Worm (Caenorhabditis elegans) whole organism, late embryonic: ENCODE measurements around the gene B0222.1.
A peak's percentile ranks its signal among the peaks of the same experiment; 100 is the strongest.

Experiments
- C08G9.2 ChIP-seq: sonication (generic microtip); optimal IDR thresholded peaks from 2 replicates; lab custom pipeline; 2016; ENCODE audit warnings: mild to moderate bottlenecking, missing genetic modification characterization, moderate library complexity, missing compliant biosample characterization
- C38D4.7 ChIP-seq: fragments of 200-800 bp; sonication (Bioruptor generic); optimal IDR thresholded peaks from 2 replicates; lab custom pipeline; 2018; ENCODE audit warnings: mild to moderate bottlenecking, missing genetic modification characterization, moderate library complexity, missing compliant biosample characterization
- F13H6.1 ChIP-seq: sonication (generic microtip); optimal IDR thresholded peaks from 2 replicates; lab custom pipeline; 2016; ENCODE audit warnings: missing genetic modification characterization, missing compliant biosample characterization
- K02D7.2 ChIP-seq: sonication (generic microtip); optimal IDR thresholded peaks from 2 replicates; lab custom pipeline; 2017; ENCODE audit warnings: mild to moderate bottlenecking, missing genetic modification characterization, missing compliant biosample characterization
- K09A11.1 ChIP-seq: sonication (generic microtip); optimal IDR thresholded peaks from 2 replicates; lab custom pipeline; 2017; ENCODE audit warnings: antibody characterized with exemption, mild to moderate bottlenecking, missing genetic modification characterization, missing compliant biosample characterization; ENCODE audit not compliant: insufficient read depth
- T23F11.4 ChIP-seq: fragments of 200-800 bp; sonication (Bioruptor generic); optimal IDR thresholded peaks from 2 replicates; lab custom pipeline; 2018; ENCODE audit warnings: mild to moderate bottlenecking, missing genetic modification characterization, missing compliant biosample characterization
- Y22D7AL.16 ChIP-seq: sonication (generic microtip); optimal IDR thresholded peaks from 2 replicates; lab custom pipeline; 2016; ENCODE audit warnings: missing genetic modification characterization, missing compliant biosample characterization
- ahr-1 ChIP-seq: sonication (generic microtip); optimal IDR thresholded peaks from 2 replicates; lab custom pipeline; 2016; ENCODE audit warnings: missing genetic modification characterization, missing compliant biosample characterization
- ceh-18 ChIP-seq: sonication (generic microtip); optimal IDR thresholded peaks from 2 replicates; lab custom pipeline; 2016; ENCODE audit warnings: missing genetic modification characterization, missing compliant biosample characterization
- ceh-19 ChIP-seq: fragments of 200-800 bp; sonication (Bioruptor generic); optimal IDR thresholded peaks from 2 replicates; lab custom pipeline; 2018; ENCODE audit warnings: mild to moderate bottlenecking, missing genetic modification characterization, missing compliant biosample characterization
- ceh-2 ChIP-seq: sonication (generic microtip); optimal IDR thresholded peaks from 2 replicates; lab custom pipeline; 2016; ENCODE audit warnings: missing genotype, missing genetic modification characterization, missing compliant biosample characterization
- ceh-22 ChIP-seq: sonication (generic microtip); optimal IDR thresholded peaks from 2 replicates; lab custom pipeline; 2017; ENCODE audit warnings: missing biosample characterization, missing genetic modification characterization
- ceh-30 ChIP-seq: fragments of 150-350 bp; optimal IDR thresholded peaks from 2 replicates; lab custom pipeline; 2014; ENCODE audit warnings: missing biosample characterization, missing genetic modification characterization
- ceh-34 ChIP-seq: sonication (generic microtip); optimal IDR thresholded peaks from 2 replicates; lab custom pipeline; 2016; ENCODE audit warnings: mild to moderate bottlenecking, missing genetic modification characterization, missing compliant biosample characterization
- ceh-45 ChIP-seq: fragments of 200-800 bp; sonication (Bioruptor generic); IDR thresholded peaks from 2 replicates; pipeline ENCODE4 v1.3.6; 2022; ENCODE audit warnings: missing genetic modification reagents, missing genetic modification characterization, missing compliant biosample characterization
- ceh-48 ChIP-seq: sonication (generic microtip); optimal IDR thresholded peaks from 2 replicates; lab custom pipeline; 2016; ENCODE audit warnings: missing genetic modification characterization, inconsistent platforms, missing compliant biosample characterization
- ceh-9 ChIP-seq: sonication (generic microtip); optimal IDR thresholded peaks from 2 replicates; lab custom pipeline; 2016; ENCODE audit warnings: mild to moderate bottlenecking, missing genetic modification characterization, inconsistent platforms, missing compliant biosample characterization
- dve-1 ChIP-seq: sonication (generic microtip); optimal IDR thresholded peaks from 2 replicates; lab custom pipeline; 2017; ENCODE audit warnings: antibody characterized with exemption, mild to moderate bottlenecking, missing genetic modification characterization, missing compliant biosample characterization
- elt-2 ChIP-seq: sonication (generic microtip); optimal IDR thresholded peaks from 2 replicates; lab custom pipeline; 2016; ENCODE audit warnings: missing genetic modification reagents, missing genetic modification characterization, missing compliant biosample characterization
- fax-1 ChIP-seq: sonication (generic microtip); optimal IDR thresholded peaks from 2 replicates; lab custom pipeline; 2016; ENCODE audit warnings: missing genotype, missing genetic modification characterization, missing compliant biosample characterization
- fkh-6 ChIP-seq: sonication (generic microtip); optimal IDR thresholded peaks from 2 replicates; lab custom pipeline; 2016; ENCODE audit warnings: missing genetic modification characterization, missing compliant biosample characterization
- gmeb-2 ChIP-seq: sonication (generic microtip); optimal IDR thresholded peaks from 2 replicates; lab custom pipeline; 2016; ENCODE audit warnings: missing genetic modification characterization, inconsistent platforms, missing compliant biosample characterization
- hlh-13 ChIP-seq: fragments of 200-800 bp; sonication (Bioruptor generic); optimal IDR thresholded peaks from 2 replicates; lab custom pipeline; 2018; ENCODE audit warnings: mild to moderate bottlenecking, missing genetic modification characterization, missing compliant biosample characterization
- hlh-15 ChIP-seq: sonication (generic microtip); optimal IDR thresholded peaks from 2 replicates; lab custom pipeline; 2016; ENCODE audit warnings: missing genetic modification characterization, missing compliant biosample characterization
- hlh-6 ChIP-seq: sonication (generic microtip); optimal IDR thresholded peaks from 2 replicates; lab custom pipeline; 2016; ENCODE audit warnings: missing genotype, missing genetic modification characterization, missing compliant biosample characterization
- hlh-8 ChIP-seq: sonication (generic microtip); optimal IDR thresholded peaks from 2 replicates; lab custom pipeline; 2016; ENCODE audit warnings: missing genotype, missing genetic modification characterization, missing compliant biosample characterization
- lin-11 ChIP-seq: fragments of 200-800 bp; sonication (Bioruptor generic); optimal IDR thresholded peaks from 2 replicates; lab custom pipeline; 2018; ENCODE audit warnings: mild to moderate bottlenecking, missing genetic modification characterization, missing compliant biosample characterization
- madf-2 ChIP-seq: sonication (generic microtip); optimal IDR thresholded peaks from 2 replicates; lab custom pipeline; 2017; ENCODE audit warnings: missing genetic modification characterization, missing compliant biosample characterization
- mec-3 ChIP-seq: sonication (generic microtip); optimal IDR thresholded peaks from 2 replicates; lab custom pipeline; 2016; ENCODE audit warnings: borderline replicate concordance, missing genetic modification characterization, missing compliant biosample characterization
- nfya-1 ChIP-seq: sonication (generic microtip); optimal IDR thresholded peaks from 2 replicates; lab custom pipeline; 2017; ENCODE audit warnings: missing genetic modification characterization, mild to moderate bottlenecking, missing compliant biosample characterization, antibody characterized with exemption, moderate library complexity
- nhr-11 ChIP-seq: fragments of 150-350 bp; optimal IDR thresholded peaks from 2 replicates; lab custom pipeline; 2014; ENCODE audit warnings: missing biosample characterization, missing genetic modification characterization
- nhr-232 ChIP-seq: sonication (generic microtip); optimal IDR thresholded peaks from 2 replicates; lab custom pipeline; 2016; ENCODE audit warnings: missing genetic modification characterization, missing compliant biosample characterization
- npax-4 ChIP-seq: sonication (generic microtip); optimal IDR thresholded peaks from 2 replicates; lab custom pipeline; 2016; ENCODE audit warnings: missing genetic modification characterization, missing compliant biosample characterization
- odd-2 ChIP-seq: sonication (generic microtip); optimal IDR thresholded peaks from 2 replicates; lab custom pipeline; 2017; ENCODE audit warnings: antibody characterized with exemption, mild to moderate bottlenecking, missing genetic modification characterization, missing compliant biosample characterization
- pag-3 ChIP-seq: sonication (generic microtip); optimal IDR thresholded peaks from 2 replicates; lab custom pipeline; 2016; ENCODE audit warnings: missing compliant biosample characterization, missing genetic modification characterization, borderline replicate concordance
- pat-9 ChIP-seq: fragments of 200-800 bp; sonication (Bioruptor generic); optimal IDR thresholded peaks from 2 replicates; lab custom pipeline; 2018; ENCODE audit warnings: mild to moderate bottlenecking, missing genetic modification characterization, moderate library complexity, missing compliant biosample characterization
- pax-1 ChIP-seq: fragments of 150-350 bp; optimal IDR thresholded peaks from 2 replicates; lab custom pipeline; 2014; ENCODE audit warnings: missing biosample characterization, missing genetic modification characterization
- pha-4 ChIP-seq: fragments of 150-350 bp; optimal IDR thresholded peaks from 2 replicates; lab custom pipeline; 2018; ENCODE audit warnings: missing biosample characterization, missing genetic modification reagents, missing genetic modification characterization
- pqm-1 ChIP-seq: sonication (generic microtip); optimal IDR thresholded peaks from 2 replicates; lab custom pipeline; 2016; ENCODE audit warnings: missing genetic modification characterization, missing compliant biosample characterization
- pros-1 ChIP-seq: fragments of 150-350 bp; optimal IDR thresholded peaks from 2 replicates; lab custom pipeline; 2014; ENCODE audit warnings: missing biosample characterization, missing genetic modification reagents, missing genetic modification characterization
- ref-2 ChIP-seq: sonication (generic microtip); optimal IDR thresholded peaks from 2 replicates; lab custom pipeline; 2016; ENCODE audit warnings: missing genetic modification characterization, missing compliant biosample characterization
- rnt-1 ChIP-seq: sonication (generic microtip); optimal IDR thresholded peaks from 2 replicates; lab custom pipeline; 2016; ENCODE audit warnings: missing genetic modification characterization, missing compliant biosample characterization
- sdc-2 ChIP-seq: sonication (generic microtip); optimal IDR thresholded peaks from 2 replicates; lab custom pipeline; 2016; ENCODE audit warnings: missing genotype, missing genetic modification characterization, missing compliant biosample characterization
- sox-2 ChIP-seq: fragments of 200-800 bp; sonication (Bioruptor generic); IDR thresholded peaks from 2 replicates; pipeline ENCODE4 v1.3.6; 2022; ENCODE audit warnings: missing genetic modification reagents, missing genetic modification characterization, missing compliant biosample characterization
- syd-9 ChIP-seq: sonication (generic microtip); optimal IDR thresholded peaks from 2 replicates; lab custom pipeline; 2016; ENCODE audit warnings: mild to moderate bottlenecking, missing genetic modification characterization, moderate library complexity, missing compliant biosample characterization
- tbx-7 ChIP-seq: sonication (generic microtip); optimal IDR thresholded peaks from 2 replicates; lab custom pipeline; 2016; ENCODE audit warnings: missing genotype, missing genetic modification characterization, missing compliant biosample characterization
- unc-42 ChIP-seq: sonication (generic microtip); optimal IDR thresholded peaks from 2 replicates; lab custom pipeline; 2016; ENCODE audit warnings: missing genotype, missing genetic modification characterization, missing compliant biosample characterization
- unc-86 ChIP-seq: sonication (generic microtip); optimal IDR thresholded peaks from 2 replicates; lab custom pipeline; 2016; ENCODE audit warnings: missing genetic modification characterization, missing compliant biosample characterization
- zip-5 ChIP-seq: sonication (generic microtip); optimal IDR thresholded peaks from 2 replicates; lab custom pipeline; 2016; ENCODE audit warnings: missing genetic modification characterization, missing compliant biosample characterization
- ztf-16 ChIP-seq: sonication (generic microtip); optimal IDR thresholded peaks from 2 replicates; lab custom pipeline; 2017; ENCODE audit warnings: missing genetic modification characterization, missing compliant biosample characterization

B0222.1 gene

ce11 chrV:9173789-9174188 lies 39.7 kb downstream of the B0222.1 start, which contains the start of gene pqn-16:
Gene pqn-16 (plus strand): TSS chrV:9174089.
- TF ChIP-seq pha-4 (tag; lab: Kevin White, UChicago) (no peak), nhr-11 (tag; lab: Kevin White, UChicago) (no peak), unc-86 (tag; lab: Kevin White, UChicago) (no peak)

DNA sequence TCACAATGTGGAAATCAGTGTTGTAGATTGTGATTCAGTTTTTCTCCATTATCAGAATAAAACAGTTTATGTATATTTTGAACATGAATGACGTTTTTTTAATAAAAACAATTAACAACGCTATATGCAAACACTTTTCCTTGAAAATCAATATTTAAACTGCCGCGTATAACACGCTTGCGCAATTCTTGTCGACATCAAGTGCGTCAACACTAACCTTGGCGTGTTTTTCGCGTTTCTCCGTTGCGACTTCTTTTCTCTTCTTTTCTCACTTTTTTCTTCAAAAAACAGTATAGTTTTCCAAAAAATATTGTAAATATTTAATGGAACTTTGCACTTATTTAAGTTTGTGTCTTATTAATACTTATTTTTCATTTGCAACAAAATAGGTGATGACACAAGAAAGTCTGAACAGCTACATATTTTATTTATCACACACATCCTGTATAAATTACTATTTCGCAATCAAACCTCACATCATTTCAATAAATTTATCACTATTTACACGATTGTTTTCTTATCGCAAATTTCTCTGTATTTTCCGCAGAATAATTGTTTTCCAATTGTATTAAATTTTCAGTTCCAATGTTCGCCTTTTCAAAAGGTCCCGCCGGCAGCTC lies 41.3 kb downstream of the B0222.1 start, which contains the start of gene spas-1:
spas-1 (plus strand) TSS at position 572 of the 620 bp plus-strand sequence.
- TF ChIP-seq pag-3 (tag; lab: Kevin White, UChicago) (no peak), pat-9 (tag; lab: Kevin White, UChicago) (peak; percentile 60), zip-5 (tag; lab: Kevin White, UChicago) (peak; percentile 7), nfya-1 (tag; lab: Kevin White, UChicago) (peak; percentile 76), ceh-30 (tag; lab: Kevin White, UChicago) (peak; percentile 39), lin-11 (tag; lab: Kevin White, UChicago) (no peak), tbx-7 (no peak), gmeb-2 (tag; lab: Kevin White, UChicago) (peak; percentile 35), pha-4 (tag; lab: Kevin White, UChicago) (no peak), ceh-34 (tag; lab: Kevin White, UChicago) (peak; percentile 82), F13H6.1 (peak; percentile 22), pros-1 (no peak), ceh-45 (GFP tag; lab: Robert Waterston, UW) (no peak), nhr-232 (tag; lab: Kevin White, UChicago) (peak; percentile 26), elt-2 (peak; percentile 79), nhr-11 (tag; lab: Kevin White, UChicago) (no peak), fax-1 (no peak), unc-42 (tag; lab: Kevin White, UChicago) (no peak), fkh-6 (tag; lab: Kevin White, UChicago) (peak; percentile 42), hlh-6 (tag; lab: Kevin White, UChicago) (no peak), ceh-19 (GFP tag; lab: Kevin White, UChicago) (peak; percentile 53), rnt-1 (tag; lab: Kevin White, UChicago) (peak; percentile 41), K09A11.1 (tag; lab: Kevin White, UChicago) (peak; percentile 34), ceh-2 (tag; lab: Kevin White, UChicago) (peak; percentile 34), sox-2 (no peak; the same call in 1 of the 2 replicates), C08G9.2 (tag; lab: Kevin White, UChicago) (peak; percentile 3), hlh-8 (tag; lab: Kevin White, UChicago) (no peak), mec-3 (tag; lab: Kevin White, UChicago) (no peak), hlh-15 (no peak), pqm-1 (tag; lab: Kevin White, UChicago) (no peak), syd-9 (peak; percentile 52), odd-2 (no peak), dve-1 (peak; percentile 51), hlh-13 (GFP tag; lab: Kevin White, UChicago) (no peak), ceh-22 (no peak), ceh-18 (peak; percentile 55), pax-1 (no peak), sdc-2 (peak; percentile 41), T23F11.4 (GFP tag; lab: Kevin White, UChicago) (no peak), ahr-1 (tag; lab: Kevin White, UChicago) (no peak), ztf-16 (tag; lab: Kevin White, UChicago) (no peak), ceh-9 (tag; lab: Kevin White, UChicago) (no peak), Y22D7AL.16 (tag; lab: Kevin White, UChicago) (no peak), ref-2 (tag; lab: Kevin White, UChicago) (no peak), madf-2 (tag; lab: Kevin White, UChicago) (peak; percentile 8), npax-4 (tag; lab: Kevin White, UChicago) (peak; percentile 10), K02D7.2 (no peak), C38D4.7 (GFP tag; lab: Kevin White, UChicago) (peak; percentile 18), ceh-48 (tag; lab: Kevin White, UChicago) (peak; percentile 96)
